Worm (Caenorhabditis elegans) whole organism, L1 larva: ENCODE measurements around the gene eral-1.

Experiments
- C04F5.9 ChIP-seq: sonication (generic microtip); optimal IDR thresholded peaks from 2 replicates; lab custom pipeline; 2016; ENCODE audit warnings: missing genetic modification characterization, missing compliant biosample characterization
- C34B4.2 ChIP-seq: sonication (generic microtip); optimal IDR thresholded peaks from 2 replicates; lab custom pipeline; 2017; ENCODE audit warnings: mild to moderate bottlenecking, missing genetic modification characterization, missing compliant biosample characterization
- Y116A8C.19 ChIP-seq: sonication (generic microtip); optimal IDR thresholded peaks from 2 replicates; lab custom pipeline; 2016; ENCODE audit warnings: missing compliant biosample characterization, missing genetic modification characterization, borderline replicate concordance
- aha-1 ChIP-seq: fragments of 150-350 bp; optimal IDR thresholded peaks from 2 replicates; lab custom pipeline; 2014; ENCODE audit warnings: missing biosample characterization, missing genetic modification characterization
- alr-1 ChIP-seq: fragments of 200-800 bp; sonication (Bioruptor generic); optimal IDR thresholded peaks from 2 replicates; lab custom pipeline; 2018; ENCODE audit warnings: borderline replicate concordance, mild to moderate bottlenecking, missing genetic modification characterization, missing compliant biosample characterization
- blmp-1 ChIP-seq: fragments of 150-350 bp; optimal IDR thresholded peaks from 2 replicates; lab custom pipeline; 2014; ENCODE audit warnings: missing biosample characterization, missing genetic modification characterization
- ceh-63 ChIP-seq: fragments of 200-800 bp; sonication (Bioruptor generic); optimal IDR thresholded peaks from 2 replicates; lab custom pipeline; 2018; ENCODE audit warnings: mild to moderate bottlenecking, missing genetic modification characterization, missing compliant biosample characterization
- ces-1 ChIP-seq: fragments of 150-350 bp; optimal IDR thresholded peaks from 2 replicates; lab custom pipeline; 2014; ENCODE audit warnings: missing biosample characterization, missing genetic modification reagents, missing genetic modification characterization
- dpl-1 ChIP-seq, 3 experiments: fragments of 150-350 bp in 2 of 3; sonication (generic microtip) in 1 of 3; optimal IDR thresholded peaks; 2 replicates each; lab custom pipeline; 2014 to 2017; ENCODE audit warnings: missing biosample characterization in 3 of 3, missing genetic modification characterization in 3 of 3, missing genetic modification reagents in 3 of 3
- efl-1 ChIP-seq, 4 experiments: fragments of 150-350 bp; optimal IDR thresholded peaks in 3 of 4; peaks in 1 of 4; 1 replicate in 1 of 4; 2 replicates in 3 of 4; lab custom pipeline; 2014; ENCODE audit warnings: missing biosample characterization in 2 of 4, missing genetic modification characterization in 2 of 4, missing genetic modification reagents in 2 of 4
- egl-27 ChIP-seq, 2 experiments: fragments of 150-350 bp in 1 of 2; sonication (generic microtip); optimal IDR thresholded peaks; 3 replicates each; lab custom pipeline; 2017 to 2018; ENCODE audit warnings: missing biosample characterization in 2 of 2, missing genetic modification characterization in 2 of 2, missing genetic modification reagents in 2 of 2
- elt-2 ChIP-seq: sonication (generic microtip); optimal IDR thresholded peaks from 2 replicates; lab custom pipeline; 2016; ENCODE audit warnings: missing genetic modification characterization, mild to moderate bottlenecking, inconsistent platforms, missing compliant biosample characterization, missing genetic modification reagents
- fkh-10 ChIP-seq: sonication (generic microtip); optimal IDR thresholded peaks from 2 replicates; lab custom pipeline; 2017; ENCODE audit warnings: missing biosample characterization, missing genetic modification reagents, missing genetic modification characterization
- fkh-8 ChIP-seq: sonication (generic microtip); optimal IDR thresholded peaks from 2 replicates; lab custom pipeline; 2016; ENCODE audit warnings: mild to moderate bottlenecking, missing genetic modification characterization, missing compliant biosample characterization
- fos-1 ChIP-seq: fragments of 150-350 bp; optimal IDR thresholded peaks from 2 replicates; lab custom pipeline; 2014; ENCODE audit warnings: missing biosample characterization, missing genetic modification characterization
- hlh-17 ChIP-seq: fragments of 200-800 bp; sonication (Bioruptor generic); optimal IDR thresholded peaks from 2 replicates; lab custom pipeline; 2018; ENCODE audit warnings: missing genetic modification characterization, mild to moderate bottlenecking, missing compliant biosample characterization, moderate library complexity, borderline replicate concordance
- hlh-4 ChIP-seq: sonication (generic microtip); optimal IDR thresholded peaks from 2 replicates; lab custom pipeline; 2016; ENCODE audit warnings: mild to moderate bottlenecking, missing genetic modification characterization, missing compliant biosample characterization
- isw-1 ChIP-seq: fragments of 200-800 bp; sonication (Bioruptor generic); IDR thresholded peaks from 2 replicates; pipeline ENCODE4 v1.3.6; 2022; ENCODE audit warnings: missing genetic modification characterization, missing compliant biosample characterization
- lin-35 ChIP-seq, 2 experiments: fragments of 150-350 bp; optimal IDR thresholded peaks; 2 replicates each; lab custom pipeline; 2014; ENCODE audit warnings: missing biosample characterization in 2 of 2, missing genetic modification characterization in 2 of 2, missing genetic modification reagents in 2 of 2
- lin-39 ChIP-seq: fragments of 150-350 bp; optimal IDR thresholded peaks from 2 replicates; lab custom pipeline; 2014; ENCODE audit warnings: missing biosample characterization, missing genetic modification reagents, missing genetic modification characterization
- mab-9 ChIP-seq: fragments of 200-800 bp; sonication (Bioruptor generic); IDR thresholded peaks from 2 replicates; pipeline ENCODE4 v1.3.6; 2022; ENCODE audit warnings: missing genetic modification reagents, missing genetic modification characterization, missing compliant biosample characterization
- mep-1 ChIP-seq: fragments of 150-350 bp; optimal IDR thresholded peaks from 2 replicates; lab custom pipeline; 2014; ENCODE audit warnings: missing biosample characterization, missing genetic modification characterization
- nhr-11 ChIP-seq: fragments of 150-350 bp; optimal IDR thresholded peaks from 2 replicates; lab custom pipeline; 2014; ENCODE audit warnings: missing biosample characterization, missing genetic modification characterization
- nhr-12 ChIP-seq: sonication (generic microtip); optimal IDR thresholded peaks from 2 replicates; lab custom pipeline; 2017; ENCODE audit warnings: missing biosample characterization, missing genetic modification characterization
- nhr-237 ChIP-seq: fragments of 150-350 bp; optimal IDR thresholded peaks from 2 replicates; lab custom pipeline; 2014; ENCODE audit warnings: missing biosample characterization, missing genetic modification characterization
- nhr-71 ChIP-seq: sonication (generic microtip); optimal IDR thresholded peaks from 2 replicates; lab custom pipeline; 2016; ENCODE audit warnings: mild to moderate bottlenecking, missing genetic modification characterization, moderate library complexity, missing compliant biosample characterization
- nhr-76 ChIP-seq: sonication (generic microtip); optimal IDR thresholded peaks from 2 replicates; lab custom pipeline; 2017; ENCODE audit warnings: missing biosample characterization, missing genetic modification characterization
- nhr-77 ChIP-seq: fragments of 150-350 bp; optimal IDR thresholded peaks from 2 replicates; lab custom pipeline; 2014; ENCODE audit warnings: missing biosample characterization, missing genetic modification characterization
- nhr-85 ChIP-seq: sonication (generic microtip); peaks from one replicate; lab custom pipeline; 2016; ENCODE audit warnings: missing genetic modification characterization, inconsistent platforms, missing compliant biosample characterization
- nhr-90 ChIP-seq: sonication (generic microtip); optimal IDR thresholded peaks from 2 replicates; lab custom pipeline; 2016; ENCODE audit warnings: mild to moderate bottlenecking, missing genetic modification characterization, missing compliant biosample characterization; ENCODE audit not compliant: poor library complexity
- pax-3 ChIP-seq: fragments of 200-800 bp; sonication (Bioruptor generic); optimal IDR thresholded peaks from 2 replicates; lab custom pipeline; 2018; ENCODE audit warnings: mild to moderate bottlenecking, missing genetic modification characterization, moderate library complexity, missing compliant biosample characterization
- skn-1 ChIP-seq: fragments of 150-350 bp; optimal IDR thresholded peaks from 2 replicates; lab custom pipeline; 2014; ENCODE audit warnings: missing biosample characterization, missing genetic modification characterization
- tbx-2 ChIP-seq: sonication (generic microtip); optimal IDR thresholded peaks from 2 replicates; lab custom pipeline; 2016; ENCODE audit warnings: missing genetic modification characterization, missing compliant biosample characterization
- tlp-1 ChIP-seq: fragments of 150-350 bp; optimal IDR thresholded peaks from 2 replicates; lab custom pipeline; 2014; ENCODE audit warnings: missing biosample characterization, missing genetic modification characterization
- unc-130 ChIP-seq: fragments of 150-350 bp; optimal IDR thresholded peaks from 2 replicates; lab custom pipeline; 2017; ENCODE audit warnings: missing biosample characterization, missing genetic modification characterization, inconsistent platforms
- unc-30 ChIP-seq: sonication (generic microtip); optimal IDR thresholded peaks from 2 replicates; lab custom pipeline; 2017; ENCODE audit warnings: missing biosample characterization, missing genetic modification characterization
- unc-62 ChIP-seq: fragments of 150-350 bp; optimal IDR thresholded peaks from 2 replicates; lab custom pipeline; 2014; ENCODE audit warnings: missing biosample characterization, missing genetic modification reagents, missing genetic modification characterization
- unc-86 ChIP-seq: sonication (generic microtip); optimal IDR thresholded peaks from 2 replicates; lab custom pipeline; 2016; ENCODE audit warnings: missing genetic modification characterization, missing compliant biosample characterization
- vab-15 ChIP-seq: sonication (generic microtip); optimal IDR thresholded peaks from 2 replicates; lab custom pipeline; 2017; ENCODE audit warnings: missing genotype, mild to moderate bottlenecking, missing genetic modification characterization, missing compliant biosample characterization
- zag-1 ChIP-seq: fragments of 150-350 bp; optimal IDR thresholded peaks from 2 replicates; lab custom pipeline; 2014; ENCODE audit warnings: missing biosample characterization, missing genetic modification characterization
- zip-4 ChIP-seq: fragments of 200-800 bp; sonication (Bioruptor generic); optimal IDR thresholded peaks from 2 replicates; lab custom pipeline; 2018; ENCODE audit warnings: mild to moderate bottlenecking, missing genetic modification characterization, moderate library complexity, missing compliant biosample characterization
- ztf-11 ChIP-seq, 2 experiments: sonication (generic microtip); optimal IDR thresholded peaks; 2 replicates each; lab custom pipeline; 2016 to 2017; ENCODE audit warnings: missing genetic modification characterization in 2 of 2, missing biosample characterization in 1 of 2, missing compliant biosample characterization in 1 of 2

The eral-1 gene

ce11 chrII:9560895-9561294, 28.7 kb downstream of the eral-1 start (continued):
- TF ChIP-seq mep-1 (tag; lab: Kevin White, UChicago) (peak; percentile 47), nhr-237 (tag; lab: Kevin White, UChicago) (no peak), lin-35 (GFP tag; optimal IDR thresholded peaks at IDR 0.05; lab: Kevin White, UChicago) (peak in 1 of 2 experiments; percentile 36), isw-1 (GFP tag; lab: Robert Waterston, UW) (no peak), ztf-11 (tag; optimal IDR thresholded peaks at IDR 0.05; lab: Kevin White, UChicago) (no peak), egl-27 (tag; optimal IDR thresholded peaks at IDR 0.05; lab: Kevin White, UChicago) (no peak), fkh-10 (GFP tag; lab: Kevin White, UChicago) (no peak), C04F5.9 (tag; lab: Kevin White, UChicago) (no peak), unc-130 (no peak), hlh-4 (tag; lab: Kevin White, UChicago) (no peak), nhr-77 (tag; lab: Kevin White, UChicago) (no peak), alr-1 (tag; lab: Kevin White, UChicago) (no peak), nhr-12 (tag; lab: Kevin White, UChicago) (no peak), zip-4 (no peak), elt-2 (no peak), aha-1 (tag; lab: Kevin White, UChicago) (no peak), tlp-1 (tag; lab: Kevin White, UChicago) (no peak), nhr-76 (no peak), nhr-11 (tag; lab: Kevin White, UChicago) (no peak), nhr-85 (tag; lab: Kevin White, UChicago) (peak; percentile 94), zag-1 (tag; lab: Kevin White, UChicago) (no peak), pax-3 (tag; lab: Kevin White, UChicago) (no peak), tbx-2 (tag; lab: Kevin White, UChicago) (peak; percentile 12), unc-62 (GFP tag; lab: Kevin White, UChicago) (no peak), dpl-1 (GFP tag; optimal IDR thresholded peaks at IDR 0.05; lab: Kevin White, UChicago) (no peak), nhr-90 (tag; lab: Kevin White, UChicago) (no peak), unc-30 (tag; lab: Kevin White, UChicago) (no peak), vab-15 (tag; lab: Kevin White, UChicago) (no peak), efl-1 (optimal IDR thresholded peaks at IDR 0.05; lab: Kevin White, UChicago) (no peak), efl-1 (GFP tag; optimal IDR thresholded peaks at IDR 0.05 in 1 of 2; lab: Kevin White, UChicago) (peak in 1 of 2 experiments; percentile 56), hlh-17 (no peak), C34B4.2 (tag; lab: Kevin White, UChicago) (no peak), lin-39 (tag; lab: Kevin White, UChicago) (no peak), mab-9 (GFP tag; lab: Robert Waterston, UW) (no peak), Y116A8C.19 (tag; lab: Kevin White, UChicago) (no peak), fkh-8 (tag; lab: Kevin White, UChicago) (no peak), fos-1 (no peak), unc-86 (tag; lab: Kevin White, UChicago) (no peak), skn-1 (no peak), nhr-71 (tag; lab: Kevin White, UChicago) (peak; percentile 47), ces-1 (GFP tag; lab: Kevin White, UChicago) (no peak), blmp-1 (tag; lab: Kevin White, UChicago) (peak; percentile 15)

- TF ChIP-seq ceh-63 (GFP tag; lab: Kevin White, UChicago) = no peak
- no peak for TF ChIP-seq efl-1 (optimal IDR thresholded peaks at IDR 0.05; lab: Kevin White, UChicago)
- TF ChIP-seq efl-1 (GFP tag; optimal IDR thresholded peaks at IDR 0.05 in 1 of 2; lab: Kevin White, UChicago) = peak in 1 of 2 experiments; percentile 55
Measured at ce11 chrII:9559929-9560328, 29.6 kb downstream of the eral-1 start, which contains the start of gene F35H8.4. Gene F35H8.4, minus strand, starts transcription at chrII:9560029.
